Fruit fly (Drosophila melanogaster) whole organism, prepupa: ENCODE results near the gene CG33642.

Experiments used
- CG10669 ChIP-seq: fragments of 200-800 bp; sonication (Bioruptor generic); optimal IDR thresholded peaks from 3 replicates; lab custom pipeline; 2018; ENCODE audit warnings: missing biosample characterization, mild to moderate bottlenecking, missing genetic modification characterization, moderate library complexity
- CG11294 ChIP-seq: fragments of 200-800 bp; sonication (Bioruptor generic); IDR thresholded peaks from 2 replicates; pipeline ENCODE4 v1.3.6; 2022; ENCODE audit warnings: missing biosample characterization, missing genetic modification characterization
- CG11762 ChIP-seq: fragments of 200-800 bp; sonication (Bioruptor generic); optimal IDR thresholded peaks from 3 replicates; lab custom pipeline; 2016; ENCODE audit warnings: missing biosample characterization, missing genetic modification characterization; ENCODE audit not compliant: insufficient read depth
- CG15336 ChIP-seq: fragments of 200-800 bp; sonication (Bioruptor generic); IDR thresholded peaks from 2 replicates; pipeline ENCODE4 v1.3.6; 2022; ENCODE audit warnings: missing biosample characterization, missing genetic modification characterization
- CG1621 ChIP-seq: fragments of 200-800 bp; sonication (Bioruptor generic); optimal IDR thresholded peaks from 3 replicates; lab custom pipeline; 2018; ENCODE audit warnings: missing biosample characterization, mild to moderate bottlenecking, missing genetic modification characterization
- CG16779 ChIP-seq: fragments of 200-800 bp; sonication (Bioruptor generic); optimal IDR thresholded peaks from 3 replicates; lab custom pipeline; 2017; ENCODE audit warnings: missing biosample characterization, mild to moderate bottlenecking, missing genetic modification characterization
- CG3032 ChIP-seq: fragments of 200-800 bp; optimal IDR thresholded peaks from 2 replicates; lab custom pipeline; 2019; ENCODE audit warnings: missing biosample characterization, mild to moderate bottlenecking, missing genetic modification characterization, moderate library complexity
- CG31627 ChIP-seq: fragments of 200-800 bp; sonication (Bioruptor generic); optimal IDR thresholded peaks from 3 replicates; lab custom pipeline; 2016; ENCODE audit warnings: missing biosample characterization, missing genetic modification characterization
- CG32006 ChIP-seq: fragments of 200-800 bp; sonication (Bioruptor generic); optimal IDR thresholded peaks from 3 replicates; lab custom pipeline; 2017; ENCODE audit warnings: missing biosample characterization, mild to moderate bottlenecking, missing genetic modification characterization
- CG3919 ChIP-seq: fragments of 200-800 bp; sonication (Bioruptor generic); optimal IDR thresholded peaks from 3 replicates; lab custom pipeline; 2016; ENCODE audit warnings: missing biosample characterization, missing genetic modification characterization
- CG6163 ChIP-seq: fragments of 200-800 bp; sonication (Bioruptor generic); IDR thresholded peaks from 3 replicates; pipeline ENCODE4 v1.3.6; 2022; ENCODE audit warnings: missing biosample characterization, missing genetic modification characterization
- CG6276 ChIP-seq: fragments of 200-800 bp; sonication (Bioruptor generic); optimal IDR thresholded peaks from 2 replicates; lab custom pipeline; 2017; ENCODE audit warnings: missing biosample characterization, mild to moderate bottlenecking, missing genetic modification characterization
- CG6792 ChIP-seq: fragments of 200-800 bp; sonication (Bioruptor generic); optimal IDR thresholded peaks from 3 replicates; lab custom pipeline; 2016; ENCODE audit warnings: missing biosample characterization, missing genetic modification characterization
- CG6854 ChIP-seq: fragments of 200-800 bp; sonication (Bioruptor generic); optimal IDR thresholded peaks from 2 replicates; lab custom pipeline; 2017; ENCODE audit warnings: missing biosample characterization, mild to moderate bottlenecking, missing genetic modification characterization
- CG7368 ChIP-seq: fragments of 200-800 bp; sonication (Bioruptor generic); optimal IDR thresholded peaks from 3 replicates; lab custom pipeline; 2016; ENCODE audit warnings: missing biosample characterization, missing genetic modification characterization
- CG8119 ChIP-seq: fragments of 200-800 bp; sonication (Bioruptor generic); IDR thresholded peaks from 3 replicates; pipeline ENCODE4 v1.3.6; 2022; ENCODE audit warnings: missing biosample characterization, missing genetic modification characterization
- CG9139 ChIP-seq: fragments of 200-800 bp; sonication (Bioruptor generic); optimal IDR thresholded peaks from 3 replicates; lab custom pipeline; 2017; ENCODE audit warnings: missing biosample characterization, mild to moderate bottlenecking, missing genetic modification characterization
- Eip75B ChIP-seq: fragments of 200-800 bp; sonication (Bioruptor generic); optimal IDR thresholded peaks from 3 replicates; lab custom pipeline; 2016; ENCODE audit warnings: missing biosample characterization, missing genetic modification characterization
- Eip78C ChIP-seq: fragments of 200-800 bp; sonication (Bioruptor generic); peaks from one replicate; lab custom pipeline; 2016; ENCODE audit warnings: missing biosample characterization, missing genetic modification characterization
- Eip93F ChIP-seq: fragments of 200-800 bp; sonication (Bioruptor generic); optimal IDR thresholded peaks from 2 replicates; lab custom pipeline; 2016; ENCODE audit warnings: missing biosample characterization, mild to moderate bottlenecking, missing genetic modification characterization
- Ets21C ChIP-seq: fragments of 200-800 bp; sonication (Bioruptor generic); optimal IDR thresholded peaks from 3 replicates; lab custom pipeline; 2016; ENCODE audit warnings: missing biosample characterization, missing genetic modification characterization
- Ets96B ChIP-seq: fragments of 200-800 bp; optimal IDR thresholded peaks from 2 replicates; lab custom pipeline; 2019; ENCODE audit warnings: missing biosample characterization, mild to moderate bottlenecking, missing genetic modification characterization, moderate library complexity
- Gug ChIP-seq: fragments of 200-800 bp; sonication (Bioruptor generic); IDR thresholded peaks from 2 replicates; pipeline ENCODE4 v1.3.6; 2022; ENCODE audit warnings: missing biosample characterization, missing genetic modification characterization
- Hr38 ChIP-seq: sonication (Bioruptor generic); optimal IDR thresholded peaks from 2 replicates; lab custom pipeline; 2016; ENCODE audit warnings: missing biosample characterization, missing genetic modification characterization
- Hr39 ChIP-seq: fragments of 200-800 bp; sonication (Bioruptor generic); optimal IDR thresholded peaks from 2 replicates; lab custom pipeline; 2016; ENCODE audit warnings: missing biosample characterization, missing genetic modification characterization
- Hr4 ChIP-seq: fragments of 200-800 bp; sonication (Bioruptor generic); optimal IDR thresholded peaks from 3 replicates; lab custom pipeline; 2016; ENCODE audit warnings: missing biosample characterization, missing genetic modification characterization
- Met ChIP-seq: fragments of 200-800 bp; sonication (Bioruptor generic); optimal IDR thresholded peaks from 3 replicates; lab custom pipeline; 2016; ENCODE audit warnings: missing biosample characterization, missing genetic modification characterization
- Smox ChIP-seq: fragments of 200-800 bp; sonication (Bioruptor generic); optimal IDR thresholded peaks from 3 replicates; lab custom pipeline; 2016; ENCODE audit warnings: missing biosample characterization, missing genetic modification characterization
- Sox102F ChIP-seq: fragments of 200-800 bp; sonication (Bioruptor generic); optimal IDR thresholded peaks from 2 replicates; lab custom pipeline; 2016; ENCODE audit warnings: missing biosample characterization, mild to moderate bottlenecking, missing genetic modification characterization
- Sox14 ChIP-seq: fragments of 200-800 bp; sonication (Bioruptor generic); optimal IDR thresholded peaks from 3 replicates; lab custom pipeline; 2016; ENCODE audit warnings: missing biosample characterization, missing genetic modification characterization
- Sox15 ChIP-seq: fragments of 200-800 bp; sonication (Bioruptor generic); optimal IDR thresholded peaks from 3 replicates; lab custom pipeline; 2016; ENCODE audit warnings: missing biosample characterization, missing genetic modification characterization
- achi ChIP-seq: fragments of 200-800 bp; sonication (Bioruptor generic); optimal IDR thresholded peaks from 3 replicates; lab custom pipeline; 2016; ENCODE audit warnings: missing biosample characterization, missing genetic modification characterization
- acj6 ChIP-seq: fragments of 200-800 bp; sonication (Bioruptor generic); optimal IDR thresholded peaks from 3 replicates; lab custom pipeline; 2016; ENCODE audit warnings: missing biosample characterization, missing genetic modification characterization
- cyc ChIP-seq: fragments of 200-800 bp; sonication (Bioruptor generic); optimal IDR thresholded peaks from 3 replicates; lab custom pipeline; 2016; ENCODE audit warnings: missing biosample characterization, missing genetic modification characterization
- dsx ChIP-seq: fragments of 200-800 bp; optimal IDR thresholded peaks from 3 replicates; lab custom pipeline; 2019; ENCODE audit warnings: missing biosample characterization, mild to moderate bottlenecking, missing genetic modification characterization, moderate library complexity; ENCODE audit not compliant: poor library complexity, severe bottlenecking
- esn ChIP-seq: fragments of 200-800 bp; sonication (Bioruptor generic); optimal IDR thresholded peaks from 2 replicates; lab custom pipeline; 2016; ENCODE audit warnings: missing biosample characterization, mild to moderate bottlenecking, missing genetic modification characterization, moderate library complexity
- fd59A ChIP-seq: fragments of 200-800 bp; sonication (Bioruptor generic); optimal IDR thresholded peaks from 2 replicates; lab custom pipeline; 2017; ENCODE audit warnings: missing biosample characterization, mild to moderate bottlenecking, missing genetic modification characterization, missing genetic modification reagents
- fd85E ChIP-seq: fragments of 200-800 bp; sonication (Bioruptor generic); optimal IDR thresholded peaks from 3 replicates; lab custom pipeline; 2016; ENCODE audit warnings: missing biosample characterization, missing genetic modification characterization
- fkh ChIP-seq: fragments of 200-800 bp; sonication (Bioruptor generic); optimal IDR thresholded peaks from 3 replicates; lab custom pipeline; 2017; ENCODE audit warnings: missing biosample characterization, mild to moderate bottlenecking, missing genetic modification characterization, moderate library complexity
- lz ChIP-seq: fragments of 200-800 bp; sonication (Bioruptor generic); optimal IDR thresholded peaks from 3 replicates; lab custom pipeline; 2016; ENCODE audit warnings: missing biosample characterization, missing genetic modification characterization
- net ChIP-seq: fragments of 200-800 bp; sonication (Bioruptor generic); optimal IDR thresholded peaks from 3 replicates; lab custom pipeline; 2016; ENCODE audit warnings: missing biosample characterization, missing genetic modification characterization
- pdm3 ChIP-seq: fragments of 200-800 bp; sonication (Bioruptor generic); optimal IDR thresholded peaks from 3 replicates; lab custom pipeline; 2016; ENCODE audit warnings: missing biosample characterization, missing genetic modification characterization
- salr ChIP-seq, 2 experiments: fragments of 200-800 bp; sonication (Bioruptor generic); optimal IDR thresholded peaks; 3 replicates each; lab custom pipeline; 2016 to 2018; ENCODE audit warnings: missing biosample characterization in 2 of 2, missing genetic modification characterization in 2 of 2, mild to moderate bottlenecking in 1 of 2
- spab ChIP-seq: fragments of 200-800 bp; sonication (Bioruptor generic); optimal IDR thresholded peaks from 2 replicates; lab custom pipeline; 2017; ENCODE audit warnings: missing biosample characterization, mild to moderate bottlenecking, missing genetic modification characterization, missing genetic modification reagents
- ss ChIP-seq, 2 experiments: fragments of 200-800 bp; sonication (Bioruptor generic); optimal IDR thresholded peaks; 2 replicates in 1 of 2; 3 replicates in 1 of 2; lab custom pipeline; 2017 to 2018; ENCODE audit warnings: mild to moderate bottlenecking in 2 of 2, missing biosample characterization in 2 of 2, missing genetic modification characterization in 2 of 2, moderate library complexity in 1 of 2
- svp ChIP-seq: fragments of 200-800 bp; sonication (Bioruptor generic); peaks from one replicate; lab custom pipeline; 2016; ENCODE audit warnings: missing biosample characterization, missing genetic modification characterization
- topi ChIP-seq: fragments of 200-800 bp; sonication (Bioruptor generic); optimal IDR thresholded peaks from 3 replicates; lab custom pipeline; 2016; ENCODE audit warnings: missing biosample characterization, missing genetic modification characterization
- vri ChIP-seq: fragments of 200-800 bp; sonication (Bioruptor generic); optimal IDR thresholded peaks from 3 replicates; lab custom pipeline; 2016; ENCODE audit warnings: missing biosample characterization, mild to moderate bottlenecking, missing genetic modification characterization

CG33642 gene

dm6 chr2L:13545678-13546077, 15.9 kb downstream of the CG33642 start (continued):
- no peak for TF ChIP-seq Sox102F (GFP tag; lab: Kevin White, UChicago)
- TF ChIP-seq Gug (GFP tag; lab: Robert Waterston, UW): no peak
- TF ChIP-seq vri: no peak
- no peak for TF ChIP-seq Eip93F (GFP tag; lab: Kevin White, UChicago)
- no peak for TF ChIP-seq Sox15 (GFP tag; lab: Kevin White, UChicago)
- peak; percentile 85 for TF ChIP-seq CG8119 (GFP tag; lab: Robert Waterston, UW)
- TF ChIP-seq ss (GFP tag; optimal IDR thresholded peaks at IDR 0.05; lab: Kevin White, UChicago): peak; percentile 96 to 99
- TF ChIP-seq topi (GFP tag; lab: Kevin White, UChicago): no peak
- no peak for TF ChIP-seq Sox14
- no peak for TF ChIP-seq Met
- TF ChIP-seq CG11762 (GFP tag; lab: Kevin White, UChicago): no peak
- TF ChIP-seq CG6792 (GFP tag; lab: Kevin White, UChicago): no peak
- TF ChIP-seq CG11294: no peak
- peak; percentile 65 for TF ChIP-seq CG10669 (GFP tag; lab: Kevin White, UChicago)
- peak; percentile 1 for TF ChIP-seq Hr4 (GFP tag; lab: Kevin White, UChicago)
- TF ChIP-seq Eip78C (GFP tag; lab: Kevin White, UChicago): peak; percentile 57
- TF ChIP-seq CG9139 (GFP tag; lab: Kevin White, UChicago): peak; percentile 96
- peak; percentile 88 for TF ChIP-seq CG6276 (GFP tag; lab: Kevin White, UChicago)
- TF ChIP-seq pdm3: no peak
- peak; percentile 89 for TF ChIP-seq spab
- TF ChIP-seq Hr38: no peak
- peak; percentile 83 for TF ChIP-seq CG6163 (GFP tag; lab: Robert Waterston, UW)
- TF ChIP-seq Ets96B (tag; lab: Kevin White, UChicago): peak; percentile 81
- TF ChIP-seq CG3032: peak; percentile 68
- no peak for TF ChIP-seq Hr39 (GFP tag; lab: Kevin White, UChicago)
- TF ChIP-seq fd85E: no peak
- TF ChIP-seq CG31627 (GFP tag; lab: Kevin White, UChicago): no peak
- TF ChIP-seq esn (GFP tag; lab: Kevin White, UChicago): no peak
- TF ChIP-seq Ets21C (GFP tag; lab: Kevin White, UChicago): no peak
- TF ChIP-seq achi (GFP tag; lab: Kevin White, UChicago): peak; percentile 1
- no peak for TF ChIP-seq fkh (GFP tag; lab: Kevin White, UChicago)
- no peak for TF ChIP-seq acj6 (GFP tag; lab: Kevin White, UChicago)
- no peak for TF ChIP-seq CG6854 (GFP tag; lab: Kevin White, UChicago)
- peak; percentile 85 for TF ChIP-seq dsx
- no peak for TF ChIP-seq lz (GFP tag; lab: Kevin White, UChicago)
- peak; percentile 58 for TF ChIP-seq net
- TF ChIP-seq cyc: no peak
- peak; percentile 85 for TF ChIP-seq CG1621 (tag; lab: Kevin White, UChicago)

- TF ChIP-seq svp: peak; percentile 96
- no peak for TF ChIP-seq Hr38
- no peak for TF ChIP-seq Eip93F (GFP tag; lab: Kevin White, UChicago)
- TF ChIP-seq CG11294: peak; percentile 45; the same call in 1 of the 2 replicates
- TF ChIP-seq CG6792 (GFP tag; lab: Kevin White, UChicago): peak; percentile 77
- TF ChIP-seq CG7368: peak; percentile 45
- no peak for TF ChIP-seq fd85E
- peak; percentile 85 for TF ChIP-seq Eip75B (GFP tag; lab: Kevin White, UChicago)
- TF ChIP-seq CG3919 (GFP tag; lab: Kevin White, UChicago): peak; percentile 82
- peak; percentile 82 for TF ChIP-seq CG32006 (GFP tag; lab: Kevin White, UChicago)
- peak; percentile 85 for TF ChIP-seq cyc
- peak; percentile 83 for TF ChIP-seq Ets21C (GFP tag; lab: Kevin White, UChicago)
- peak; percentile 82 for TF ChIP-seq fd59A (GFP tag; lab: Kevin White, UChicago)
- peak; percentile 16 for TF ChIP-seq CG1621 (tag; lab: Kevin White, UChicago)
- TF ChIP-seq salr (GFP tag; optimal IDR thresholded peaks at IDR 0.05; lab: Kevin White, UChicago): peak; percentile 18 to 79
- peak; percentile 41 for TF ChIP-seq vri
- TF ChIP-seq Smox (GFP tag; lab: Kevin White, UChicago): peak; percentile 82
- TF ChIP-seq CG15336 (GFP tag; lab: Robert Waterston, UW): no peak
- peak; percentile 41 for TF ChIP-seq CG16779 (tag; lab: Kevin White, UChicago)
- no peak for TF ChIP-seq Gug (GFP tag; lab: Robert Waterston, UW)
- TF ChIP-seq CG31627 (GFP tag; lab: Kevin White, UChicago): peak; percentile 84
- TF ChIP-seq topi (GFP tag; lab: Kevin White, UChicago): peak; percentile 86
- peak; percentile 44 for TF ChIP-seq CG6854 (GFP tag; lab: Kevin White, UChicago)
- TF ChIP-seq Met: peak; percentile 85
Measured at dm6 chr2L:13547738-13548726, 18.3 kb downstream of the CG33642 start.
